Fruit fly (Drosophila melanogaster) whole organism, embryonic: ENCODE results near the gene Or9a.

Experiments
- Bteb2 ChIP-seq: fragments of 200-800 bp; sonication (Bioruptor generic); optimal IDR thresholded peaks from 2 replicates; lab custom pipeline; 2016; ENCODE audit warnings: missing biosample characterization, missing genetic modification characterization
- C15 ChIP-seq: fragments of 200-800 bp; sonication (Bioruptor generic); IDR thresholded peaks from 3 replicates; pipeline ENCODE4 v1.3.6; 2022; ENCODE audit warnings: missing biosample characterization, missing genetic modification characterization
- CG11723 ChIP-seq: fragments of 200-800 bp; sonication (Bioruptor generic); optimal IDR thresholded peaks from 2 replicates; lab custom pipeline; 2017; ENCODE audit warnings: missing biosample characterization, mild to moderate bottlenecking, missing genetic modification characterization
- CG13123 ChIP-seq: fragments of 200-800 bp; sonication (Bioruptor generic); optimal IDR thresholded peaks from 2 replicates; lab custom pipeline; 2016; ENCODE audit warnings: missing biosample characterization, missing genetic modification characterization
- CG13287 ChIP-seq: fragments of 200-800 bp; sonication (Bioruptor generic); IDR thresholded peaks from 2 replicates; pipeline ENCODE4 v1.3.6; 2022; ENCODE audit warnings: missing biosample characterization, missing genetic modification characterization; ENCODE audit not compliant: partially characterized antibody
- CG13624 ChIP-seq: fragments of 200-800 bp; sonication (Bioruptor generic); optimal IDR thresholded peaks from 2 replicates; lab custom pipeline; 2016; ENCODE audit warnings: missing biosample characterization, missing genetic modification characterization
- CG14710 ChIP-seq: fragments of 200-800 bp; sonication (Bioruptor generic); optimal IDR thresholded peaks from 3 replicates; lab custom pipeline; 2019; ENCODE audit warnings: missing biosample characterization, mild to moderate bottlenecking, missing genetic modification characterization, moderate library complexity
- CG15514 ChIP-seq: fragments of 200-800 bp; sonication (Bioruptor generic); optimal IDR thresholded peaks from 3 replicates; lab custom pipeline; 2017; ENCODE audit warnings: missing biosample characterization, missing genetic modification characterization, mild to moderate bottlenecking, moderate library complexity, missing genetic modification reagents
- CG2202 ChIP-seq: fragments of 200-800 bp; sonication (Bioruptor generic); optimal IDR thresholded peaks from 2 replicates; lab custom pipeline; 2018; ENCODE audit warnings: missing biosample characterization, mild to moderate bottlenecking, missing genetic modification characterization
- CG32767 ChIP-seq: fragments of 200-800 bp; sonication (Bioruptor generic); IDR thresholded peaks from 2 replicates; pipeline ENCODE4 v1.3.6; 2022; ENCODE audit warnings: missing biosample characterization, missing genetic modification characterization
- CG33213 ChIP-seq: fragments of 200-800 bp; sonication (Bioruptor generic); optimal IDR thresholded peaks from 3 replicates; lab custom pipeline; 2016; ENCODE audit warnings: missing biosample characterization, missing genetic modification characterization
- CG3847 ChIP-seq: fragments of 200-800 bp; sonication (Bioruptor generic); IDR thresholded peaks from 2 replicates; pipeline ENCODE4 v1.3.6; 2022; ENCODE audit warnings: missing biosample characterization, missing genetic modification characterization
- CG4424 ChIP-seq: fragments of 200-800 bp; sonication (Bioruptor generic); optimal IDR thresholded peaks from 3 replicates; lab custom pipeline; 2016; ENCODE audit warnings: missing biosample characterization, missing genetic modification characterization
- CG6765 ChIP-seq: fragments of 200-800 bp; sonication (Bioruptor generic); optimal IDR thresholded peaks from 3 replicates; lab custom pipeline; 2017; ENCODE audit warnings: missing biosample characterization, mild to moderate bottlenecking, missing genetic modification characterization
- CG7357 ChIP-seq: fragments of 200-800 bp; sonication (Bioruptor generic); IDR thresholded peaks from 3 replicates; pipeline ENCODE4 v1.3.6; 2022; ENCODE audit warnings: missing biosample characterization, missing genetic modification characterization
- CG8924 ChIP-seq: fragments of 200-800 bp; optimal IDR thresholded peaks from 3 replicates; lab custom pipeline; 2019; ENCODE audit warnings: missing biosample characterization, mild to moderate bottlenecking, missing genetic modification characterization, moderate library complexity
- CG9797 ChIP-seq: fragments of 200-800 bp; sonication (Bioruptor generic); optimal IDR thresholded peaks from 3 replicates; lab custom pipeline; 2018; ENCODE audit warnings: missing biosample characterization, mild to moderate bottlenecking, missing genetic modification characterization
- CoRest ChIP-seq: fragments of 200-800 bp; sonication (Bioruptor generic); optimal IDR thresholded peaks from 3 replicates; lab custom pipeline; 2018; ENCODE audit warnings: missing biosample characterization, mild to moderate bottlenecking, missing genetic modification characterization, moderate library complexity
- CrebB ChIP-seq: fragments of 200-800 bp; sonication (Bioruptor generic); optimal IDR thresholded peaks from 3 replicates; lab custom pipeline; 2018; ENCODE audit warnings: missing biosample characterization, mild to moderate bottlenecking, missing genetic modification characterization
- Dref ChIP-seq: fragments of 200-800 bp; sonication (Bioruptor generic); IDR thresholded peaks from 2 replicates; pipeline ENCODE4 v1.3.6; 2022; ENCODE audit warnings: missing biosample characterization, missing genetic modification characterization
- E2f2 ChIP-seq: fragments of 200-800 bp; sonication (Bioruptor generic); IDR thresholded peaks from 2 replicates; pipeline ENCODE4 v1.3.6; 2022; ENCODE audit warnings: missing biosample characterization, missing genetic modification characterization
- Fer3 ChIP-seq: fragments of 200-800 bp; sonication (Bioruptor generic); optimal IDR thresholded peaks from 2 replicates; lab custom pipeline; 2018; ENCODE audit warnings: missing biosample characterization, mild to moderate bottlenecking, missing genetic modification characterization, moderate library complexity
- HmgZ ChIP-seq: fragments of 200-800 bp; sonication (Bioruptor generic); optimal IDR thresholded peaks from 2 replicates; lab custom pipeline; 2018; ENCODE audit warnings: missing biosample characterization, mild to moderate bottlenecking, missing genetic modification characterization
- Hmr ChIP-seq: fragments of 200-800 bp; sonication (Bioruptor generic); optimal IDR thresholded peaks from 3 replicates; lab custom pipeline; 2017; ENCODE audit warnings: mild to moderate bottlenecking, missing biosample characterization, missing genetic modification reagents, missing genetic modification characterization
- Hsf ChIP-seq: fragments of 200-800 bp; sonication (Bioruptor generic); optimal IDR thresholded peaks from 3 replicates; lab custom pipeline; 2016; ENCODE audit warnings: missing biosample characterization, missing genetic modification characterization
- Jarid2 ChIP-seq: fragments of 200-800 bp; sonication (Bioruptor generic); optimal IDR thresholded peaks from 3 replicates; lab custom pipeline; 2017; ENCODE audit warnings: mild to moderate bottlenecking, missing biosample characterization, missing genetic modification reagents, missing genetic modification characterization
- Mrtf ChIP-seq: fragments of 200-800 bp; sonication (Bioruptor generic); IDR thresholded peaks from 3 replicates; pipeline ENCODE4 v1.3.6; 2022; ENCODE audit warnings: missing biosample characterization, missing genetic modification characterization
- NK7.1 ChIP-seq: fragments of 200-800 bp; sonication (Bioruptor generic); optimal IDR thresholded peaks from 3 replicates; lab custom pipeline; 2016; ENCODE audit warnings: missing biosample characterization, missing genetic modification characterization
- Nf-YA ChIP-seq: fragments of 200-800 bp; sonication (Bioruptor generic); IDR thresholded peaks from 2 replicates; pipeline ENCODE4 v1.3.6; 2022; ENCODE audit warnings: missing biosample characterization, missing genetic modification characterization
- Nf-YC ChIP-seq: fragments of 200-800 bp; optimal IDR thresholded peaks from 3 replicates; lab custom pipeline; 2019; ENCODE audit warnings: missing biosample characterization, mild to moderate bottlenecking, missing genetic modification characterization, moderate library complexity
- Optix ChIP-seq: fragments of 200-800 bp; sonication (Bioruptor generic); IDR thresholded peaks from 3 replicates; pipeline ENCODE4 v1.3.6; 2022; ENCODE audit warnings: missing biosample characterization, missing genetic modification characterization
- Side ChIP-seq: fragments of 200-800 bp; sonication (Bioruptor generic); optimal IDR thresholded peaks from 2 replicates; lab custom pipeline; 2016; ENCODE audit warnings: missing biosample characterization, missing genetic modification characterization
- ab ChIP-seq: fragments of 200-800 bp; sonication (Bioruptor generic); optimal IDR thresholded peaks from 2 replicates; lab custom pipeline; 2016; ENCODE audit warnings: missing biosample characterization, missing genetic modification characterization
- ato ChIP-seq: fragments of 200-800 bp; sonication (Bioruptor generic); IDR thresholded peaks from 2 replicates; pipeline ENCODE4 v1.3.6; 2022; ENCODE audit warnings: missing biosample characterization, missing genetic modification characterization; ENCODE audit not compliant: partially characterized antibody
- chif ChIP-seq, 2 experiments: fragments of 200-800 bp; sonication (Bioruptor generic); optimal IDR thresholded peaks; 3 replicates each; lab custom pipeline; 2016; ENCODE audit warnings: missing biosample characterization in 2 of 2, missing genetic modification characterization in 2 of 2
- chn ChIP-seq: fragments of 200-800 bp; sonication (Bioruptor generic); optimal IDR thresholded peaks from 2 replicates; lab custom pipeline; 2016; ENCODE audit warnings: missing biosample characterization, missing genetic modification characterization
- fd102C ChIP-seq: fragments of 200-800 bp; sonication (Bioruptor generic); optimal IDR thresholded peaks from 2 replicates; lab custom pipeline; 2018; ENCODE audit warnings: missing biosample characterization, mild to moderate bottlenecking, missing genetic modification characterization, moderate library complexity
- fd3F ChIP-seq: fragments of 200-800 bp; sonication (Bioruptor generic); optimal IDR thresholded peaks from 2 replicates; lab custom pipeline; 2018; ENCODE audit warnings: missing biosample characterization, mild to moderate bottlenecking, missing genetic modification characterization, moderate library complexity
- her ChIP-seq: fragments of 200-800 bp; sonication (Bioruptor generic); optimal IDR thresholded peaks from 2 replicates; lab custom pipeline; 2016; ENCODE audit warnings: missing biosample characterization, missing genetic modification characterization
- hth ChIP-seq: fragments of >200 bp; optimal IDR thresholded peaks from 2 replicates; lab custom pipeline; 2017; ENCODE audit warnings: inconsistent platforms
- kni ChIP-seq: fragments of 200-800 bp; sonication (Bioruptor generic); optimal IDR thresholded peaks from 3 replicates; lab custom pipeline; 2017; ENCODE audit warnings: mild to moderate bottlenecking, missing biosample characterization, missing genetic modification reagents, missing genetic modification characterization
- lab ChIP-seq: fragments of 200-800 bp; sonication (Bioruptor generic); optimal IDR thresholded peaks from 3 replicates; lab custom pipeline; 2017; ENCODE audit warnings: missing biosample characterization, missing genetic modification characterization, mild to moderate bottlenecking, moderate library complexity, missing genetic modification reagents
- mirr ChIP-seq: fragments of 200-800 bp; sonication (Bioruptor generic); optimal IDR thresholded peaks from 3 replicates; lab custom pipeline; 2018; ENCODE audit warnings: missing biosample characterization, mild to moderate bottlenecking, missing genetic modification characterization
- peb ChIP-seq: fragments of 200-800 bp; sonication (Bioruptor generic); IDR thresholded peaks from 2 replicates; pipeline ENCODE4 v1.3.6; 2022; ENCODE audit warnings: missing biosample characterization, missing genetic modification characterization
- ranshi ChIP-seq: fragments of 200-800 bp; sonication (Bioruptor generic); IDR thresholded peaks from 2 replicates; pipeline ENCODE4 v1.3.6; 2022; ENCODE audit warnings: missing biosample characterization, missing genetic modification characterization
- tio ChIP-seq: fragments of 200-800 bp; sonication (Bioruptor generic); optimal IDR thresholded peaks from 2 replicates; lab custom pipeline; 2017; ENCODE audit warnings: missing biosample characterization, missing genetic modification characterization, inconsistent platforms
- tna ChIP-seq: fragments of 200-800 bp; sonication (Bioruptor generic); IDR thresholded peaks from 2 replicates; pipeline ENCODE4 v1.3.6; 2022; ENCODE audit warnings: missing biosample characterization, missing genetic modification characterization; ENCODE audit not compliant: partially characterized antibody
- trem ChIP-seq: fragments of 200-800 bp; optimal IDR thresholded peaks from 3 replicates; lab custom pipeline; 2019; ENCODE audit warnings: missing biosample characterization, mild to moderate bottlenecking, missing genetic modification characterization, moderate library complexity
- ttk ChIP-seq: fragments of 200-800 bp; sonication (Bioruptor generic); IDR thresholded peaks from 2 replicates; pipeline ENCODE4 v2.1.2; 2022; ENCODE audit warnings: missing biosample characterization, missing genetic modification characterization
- unc-4 ChIP-seq: fragments of 200-800 bp; sonication (Bioruptor generic); IDR thresholded peaks from 2 replicates; pipeline ENCODE4 v1.3.6; 2022; ENCODE audit warnings: missing biosample characterization, missing genetic modification characterization; ENCODE audit not compliant: partially characterized antibody

Or9a gene

dm6 chrX:10487964-10488605, 28.6 kb upstream of the Or9a start (continued):
- no peak for TF ChIP-seq CG2202 (tag; lab: Kevin White, UChicago)
- no peak for TF ChIP-seq kni (GFP tag; lab: Kevin White, UChicago)
- no peak for TF ChIP-seq CG13123
- TF ChIP-seq ato (GFP tag; lab: Robert Waterston, UW) = no peak
- no peak for TF ChIP-seq Jarid2 (GFP tag; lab: Kevin White, UChicago)
- peak; percentile 39 for TF ChIP-seq CG13624 (GFP tag; lab: Kevin White, UChicago)
- TF ChIP-seq Nf-YC (tag; lab: Kevin White, UChicago) = peak; percentile 27
- TF ChIP-seq CG13287 (GFP tag; lab: Robert Waterston, UW) = no peak
- TF ChIP-seq tna = no peak
- peak; percentile 72 for TF ChIP-seq Hmr
- peak in 1 of 2 experiments; percentile 7 for TF ChIP-seq chif (GFP tag; optimal IDR thresholded peaks at IDR 0.05; lab: Kevin White, UChicago)
- no peak; the same call in 1 of the 2 replicates for TF ChIP-seq E2f2
- TF ChIP-seq ttk (GFP tag; lab: Robert Waterston, UW) = no peak
- TF ChIP-seq Mrtf (GFP tag; lab: Robert Waterston, UW) = no peak
- no peak for TF ChIP-seq Nf-YA (GFP tag; lab: Robert Waterston, UW)
- peak; percentile 54 for TF ChIP-seq CG8924 (tag; lab: Kevin White, UChicago)
- no peak for TF ChIP-seq fd102C
- no peak for TF ChIP-seq ab
- peak; percentile 39 for TF ChIP-seq HmgZ (tag; lab: Kevin White, UChicago)
- peak; percentile 55 for TF ChIP-seq Fer3 (tag; lab: Kevin White, UChicago)
- peak; percentile 5 for TF ChIP-seq CG4424 (GFP tag; lab: Kevin White, UChicago)
- TF ChIP-seq Hsf = peak; percentile 31
- TF ChIP-seq chn (GFP tag; lab: Kevin White, UChicago) = no peak
- TF ChIP-seq CG3847 (GFP tag; lab: Robert Waterston, UW) = peak; percentile 44
- peak; percentile 79 for TF ChIP-seq lab (GFP tag; lab: Kevin White, UChicago)
- TF ChIP-seq CG6765 (GFP tag; lab: Kevin White, UChicago) = peak; percentile 13
- peak; percentile 8 for TF ChIP-seq her (GFP tag; lab: Kevin White, UChicago)
- no peak for TF ChIP-seq CG7357
- no peak for TF ChIP-seq trem (tag; lab: Kevin White, UChicago)
- peak; percentile 36 for TF ChIP-seq fd3F (GFP tag; lab: Kevin White, UChicago)
- peak; percentile 62 for TF ChIP-seq CG15514 (GFP tag; lab: Kevin White, UChicago)
- no peak for TF ChIP-seq CG11723
- no peak for TF ChIP-seq CG33213 (GFP tag; lab: Kevin White, UChicago)
- no peak for TF ChIP-seq NK7.1 (GFP tag; lab: Kevin White, UChicago)
- no peak for TF ChIP-seq Side (GFP tag; lab: Kevin White, UChicago)
- no peak for TF ChIP-seq unc-4
- peak; percentile 65 for TF ChIP-seq CoRest
- no peak for TF ChIP-seq hth
- TF ChIP-seq CG14710 = no peak
- TF ChIP-seq mirr (GFP tag; lab: Kevin White, UChicago) = peak; percentile 40
- TF ChIP-seq CG9797 = no peak
- TF ChIP-seq CrebB (tag; lab: Kevin White, UChicago) = no peak
- TF ChIP-seq CG32767 (GFP tag; lab: Robert Waterston, UW) = no peak
- TF ChIP-seq Dref (GFP tag; lab: Robert Waterston, UW) = no peak
- no peak for TF ChIP-seq Bteb2 (GFP tag; lab: Kevin White, UChicago)
- no peak for TF ChIP-seq Optix
- no peak for TF ChIP-seq C15 (GFP tag; lab: Robert Waterston, UW)
- peak; percentile 33 for TF ChIP-seq tio (GFP tag; lab: Kevin White, UChicago)
- TF ChIP-seq ranshi (GFP tag; lab: Robert Waterston, UW) = no peak
- no peak for TF ChIP-seq peb (GFP tag; lab: Robert Waterston, UW)
